Worm (Caenorhabditis elegans): ENCODE results near the gene F18H3.1.

- TF ChIP-seq ttx-3 (tag; optimal IDR thresholded peaks at IDR 0.05): no peak
- no peak for TF ChIP-seq sdc-2 (tag; optimal IDR thresholded peaks at IDR 0.05)
- TF ChIP-seq hlh-15 (tag; optimal IDR thresholded peaks at IDR 0.05): no peak
- no peak for TF ChIP-seq nhr-11 (tag; optimal IDR thresholded peaks at IDR 0.05)
- no peak for TF ChIP-seq madf-2 (tag; optimal IDR thresholded peaks at IDR 0.05)
- no peak for TF ChIP-seq ceh-45 (GFP tag; IDR thresholded peaks at IDR 0.05)
- no peak for TF ChIP-seq pha-4 (tag; optimal IDR thresholded peaks at IDR 0.05)
Measured at ce11 chrX:13469907-13470647, 49.4 kb upstream of the F18H3.1 start.

Data from whole organism, late embryonic.